Fruit fly (Drosophila melanogaster) whole organism, embryonic: ENCODE results near the gene CG31223.

Experiments used
- Adf1 ChIP-seq: fragments of 200-800 bp; sonication (Bioruptor generic); IDR thresholded peaks from 2 replicates; pipeline ENCODE4 v1.3.6; 2022; ENCODE audit warnings: missing biosample characterization, missing genetic modification characterization
- Atf-2 ChIP-seq: fragments of 200-800 bp; sonication (Bioruptor generic); optimal IDR thresholded peaks from 2 replicates; lab custom pipeline; 2016; ENCODE audit warnings: missing biosample characterization, missing genetic modification characterization
- Bdp1 ChIP-seq: fragments of 200-800 bp; sonication (Bioruptor generic); optimal IDR thresholded peaks from 3 replicates; lab custom pipeline; 2016; ENCODE audit warnings: missing biosample characterization, missing genetic modification characterization
- BtbVII ChIP-seq: fragments of 200-800 bp; sonication (Bioruptor generic); optimal IDR thresholded peaks from 3 replicates; lab custom pipeline; 2017; ENCODE audit warnings: missing biosample characterization, mild to moderate bottlenecking, missing genetic modification characterization
- Bteb2 ChIP-seq: fragments of 200-800 bp; sonication (Bioruptor generic); optimal IDR thresholded peaks from 2 replicates; lab custom pipeline; 2016; ENCODE audit warnings: missing biosample characterization, missing genetic modification characterization
- CG10267 ChIP-seq: fragments of 200-800 bp; sonication (Bioruptor generic); optimal IDR thresholded peaks from 2 replicates; lab custom pipeline; 2018; ENCODE audit warnings: missing biosample characterization, mild to moderate bottlenecking, missing genetic modification characterization, moderate library complexity
- CG11560 ChIP-seq: fragments of 200-800 bp; sonication (Bioruptor generic); IDR thresholded peaks from 3 replicates; pipeline ENCODE4 v1.3.6; 2022; ENCODE audit warnings: missing biosample characterization, missing genetic modification characterization
- CG11695 ChIP-seq: fragments of 200-800 bp; sonication (Bioruptor generic); IDR thresholded peaks from 3 replicates; pipeline ENCODE4 v1.3.6; 2022; ENCODE audit warnings: missing biosample characterization, missing genetic modification characterization
- CG12219 ChIP-seq: fragments of 200-800 bp; sonication (Bioruptor generic); optimal IDR thresholded peaks from 3 replicates; lab custom pipeline; 2018; ENCODE audit warnings: missing biosample characterization, mild to moderate bottlenecking, missing genetic modification characterization
- CG13296 ChIP-seq: fragments of 200-800 bp; sonication (Bioruptor generic); optimal IDR thresholded peaks from 3 replicates; lab custom pipeline; 2018; ENCODE audit warnings: missing biosample characterization, mild to moderate bottlenecking, missing genetic modification characterization
- CG13624 ChIP-seq: fragments of 200-800 bp; sonication (Bioruptor generic); optimal IDR thresholded peaks from 2 replicates; lab custom pipeline; 2016; ENCODE audit warnings: missing biosample characterization, missing genetic modification characterization
- CG14667 ChIP-seq: fragments of 200-800 bp; sonication (Bioruptor generic); IDR thresholded peaks from 2 replicates; pipeline ENCODE4 v1.3.6; 2022; ENCODE audit warnings: missing biosample characterization, missing genetic modification characterization
- CG15514 ChIP-seq: fragments of 200-800 bp; sonication (Bioruptor generic); optimal IDR thresholded peaks from 3 replicates; lab custom pipeline; 2017; ENCODE audit warnings: missing biosample characterization, missing genetic modification characterization, mild to moderate bottlenecking, moderate library complexity, missing genetic modification reagents
- CG17328 ChIP-seq: fragments of 200-800 bp; sonication (Bioruptor generic); IDR thresholded peaks from 2 replicates; pipeline ENCODE4 v1.3.6; 2022; ENCODE audit warnings: missing biosample characterization, missing genetic modification characterization
- CG17385 ChIP-seq: fragments of 200-800 bp; sonication (Bioruptor generic); optimal IDR thresholded peaks from 3 replicates; lab custom pipeline; 2018; ENCODE audit warnings: missing biosample characterization, mild to moderate bottlenecking, missing genetic modification characterization
- CG17912 ChIP-seq: fragments of 200-800 bp; sonication (Bioruptor generic); optimal IDR thresholded peaks from 2 replicates; lab custom pipeline; 2018; ENCODE audit warnings: missing biosample characterization, mild to moderate bottlenecking, missing genetic modification characterization
- CG18011 ChIP-seq: fragments of 200-800 bp; sonication (Bioruptor generic); optimal IDR thresholded peaks from 2 replicates; lab custom pipeline; 2017; ENCODE audit warnings: missing biosample characterization, missing genetic modification characterization, mild to moderate bottlenecking, moderate library complexity, missing genotype
- CG18262 ChIP-seq: fragments of 200-800 bp; optimal IDR thresholded peaks from 3 replicates; lab custom pipeline; 2019; ENCODE audit warnings: missing biosample characterization, mild to moderate bottlenecking, missing genetic modification characterization, moderate library complexity
- CG3163 ChIP-seq: fragments of 200-800 bp; sonication (Bioruptor generic); optimal IDR thresholded peaks from 3 replicates; lab custom pipeline; 2016; ENCODE audit warnings: missing biosample characterization, missing genetic modification characterization
- CG33557 ChIP-seq: fragments of 200-800 bp; sonication (Bioruptor generic); optimal IDR thresholded peaks from 2 replicates; lab custom pipeline; 2019; ENCODE audit warnings: missing biosample characterization, mild to moderate bottlenecking, missing genetic modification characterization, moderate library complexity
- CG4854 ChIP-seq: fragments of 200-800 bp; sonication (Bioruptor generic); optimal IDR thresholded peaks from 2 replicates; lab custom pipeline; 2016; ENCODE audit warnings: missing biosample characterization, missing genetic modification characterization, inconsistent platforms
- CG6791 ChIP-seq: fragments of 200-800 bp; sonication (Bioruptor generic); IDR thresholded peaks from 3 replicates; pipeline ENCODE4 v1.3.6; 2022; ENCODE audit warnings: missing biosample characterization, missing genetic modification characterization; ENCODE audit not compliant: partially characterized antibody
- CG7357 ChIP-seq: fragments of 200-800 bp; sonication (Bioruptor generic); IDR thresholded peaks from 3 replicates; pipeline ENCODE4 v1.3.6; 2022; ENCODE audit warnings: missing biosample characterization, missing genetic modification characterization
- CG7372 ChIP-seq: fragments of 200-800 bp; sonication (Bioruptor generic); IDR thresholded peaks from 2 replicates; pipeline ENCODE4 v1.3.6; 2022; ENCODE audit warnings: missing biosample characterization, missing genetic modification characterization
- CG9215 ChIP-seq: fragments of 200-800 bp; sonication (Bioruptor generic); IDR thresholded peaks from 2 replicates; pipeline ENCODE4 v1.3.6; 2022; ENCODE audit warnings: missing biosample characterization, missing genetic modification characterization
- Dll ChIP-seq: fragments of 200-800 bp; sonication (Bioruptor generic); IDR thresholded peaks from 4 replicates; pipeline ENCODE4 v1.3.6; 2022; ENCODE audit warnings: missing biosample characterization, missing genetic modification characterization; ENCODE audit not compliant: partially characterized antibody
- Ets97D ChIP-seq: fragments of 200-800 bp; sonication (Bioruptor generic); optimal IDR thresholded peaks from 3 replicates; lab custom pipeline; 2016; ENCODE audit warnings: missing biosample characterization, missing genetic modification characterization
- Fer1 ChIP-seq: fragments of 200-800 bp; sonication (Bioruptor generic); optimal IDR thresholded peaks from 2 replicates; lab custom pipeline; 2017; ENCODE audit warnings: missing biosample characterization, mild to moderate bottlenecking, missing genetic modification characterization
- Fer3 ChIP-seq: fragments of 200-800 bp; sonication (Bioruptor generic); optimal IDR thresholded peaks from 2 replicates; lab custom pipeline; 2018; ENCODE audit warnings: missing biosample characterization, mild to moderate bottlenecking, missing genetic modification characterization, moderate library complexity
- HLHmδ ChIP-seq: fragments of 200-800 bp; sonication (Bioruptor generic); optimal IDR thresholded peaks from 2 replicates; lab custom pipeline; 2018; ENCODE audit warnings: missing biosample characterization, mild to moderate bottlenecking, missing genetic modification characterization, moderate library complexity
- Hey ChIP-seq: fragments of 200-800 bp; sonication (Bioruptor generic); optimal IDR thresholded peaks from 3 replicates; lab custom pipeline; 2018; ENCODE audit warnings: missing biosample characterization, mild to moderate bottlenecking, missing genetic modification characterization
- Pdp1 ChIP-seq, 2 experiments: fragments of 200-800 bp; sonication (Bioruptor generic); optimal IDR thresholded peaks; 3 replicates each; lab custom pipeline; 2016; ENCODE audit warnings: missing biosample characterization in 2 of 2, missing genetic modification characterization in 2 of 2, mild to moderate bottlenecking in 1 of 2, moderate library complexity in 1 of 2
- ash1 ChIP-seq: fragments of 200-800 bp; sonication (Bioruptor generic); optimal IDR thresholded peaks from 2 replicates; lab custom pipeline; 2018; ENCODE audit warnings: missing biosample characterization, mild to moderate bottlenecking, missing genetic modification characterization
- ato ChIP-seq: fragments of 200-800 bp; sonication (Bioruptor generic); IDR thresholded peaks from 2 replicates; pipeline ENCODE4 v1.3.6; 2022; ENCODE audit warnings: missing biosample characterization, missing genetic modification characterization; ENCODE audit not compliant: partially characterized antibody
- bowl ChIP-seq: fragments of 200-800 bp; sonication (Bioruptor generic); IDR thresholded peaks from 2 replicates; pipeline ENCODE4 v1.3.6; 2022; ENCODE audit warnings: missing biosample characterization, missing genetic modification characterization
- caup ChIP-seq: fragments of 200-800 bp; sonication (Bioruptor generic); optimal IDR thresholded peaks from 3 replicates; lab custom pipeline; 2017; ENCODE audit warnings: missing biosample characterization, mild to moderate bottlenecking, missing genetic modification characterization, moderate library complexity; ENCODE audit not compliant: severe bottlenecking
- chif ChIP-seq, 2 experiments: fragments of 200-800 bp; sonication (Bioruptor generic); optimal IDR thresholded peaks; 3 replicates each; lab custom pipeline; 2016; ENCODE audit warnings: missing biosample characterization in 2 of 2, missing genetic modification characterization in 2 of 2
- dati ChIP-seq: fragments of 200-800 bp; sonication (Bioruptor generic); IDR thresholded peaks from 2 replicates; pipeline ENCODE4 v1.3.6; 2022; ENCODE audit warnings: missing biosample characterization, missing genetic modification characterization
- dm ChIP-seq: fragments of 200-800 bp; sonication (Bioruptor generic); optimal IDR thresholded peaks from 3 replicates; lab custom pipeline; 2016; ENCODE audit warnings: missing biosample characterization, missing genetic modification characterization
- fru ChIP-seq: fragments of >200 bp; optimal IDR thresholded peaks from 2 replicates; lab custom pipeline; 2017
- gsb ChIP-seq: fragments of 200-800 bp; sonication (Bioruptor generic); IDR thresholded peaks from 2 replicates; pipeline ENCODE4 v1.3.6; 2022; ENCODE audit warnings: missing biosample characterization, missing genetic modification characterization
- hkb ChIP-seq, 2 experiments: fragments of 200-800 bp in 1 of 2; fragments of >200 bp in 1 of 2; sonication (Bioruptor generic) in 1 of 2; IDR thresholded peaks in 1 of 2; optimal IDR thresholded peaks in 1 of 2; 2 replicates each; pipeline versions ENCODE4 v1.3.6 to Lab custom; 2017 to 2022; ENCODE audit warnings: missing biosample characterization in 1 of 2, missing genetic modification characterization in 1 of 2
- otp ChIP-seq: fragments of 200-800 bp; sonication (Bioruptor generic); IDR thresholded peaks from 3 replicates; pipeline ENCODE4, ENCODE4 v1.3.6; 2022; ENCODE audit warnings: missing biosample characterization, missing genetic modification characterization
- pita ChIP-seq: fragments of 200-800 bp; sonication (Bioruptor generic); optimal IDR thresholded peaks from 2 replicates; lab custom pipeline; 2017; ENCODE audit warnings: missing biosample characterization, mild to moderate bottlenecking, missing genetic modification characterization
- salm ChIP-seq: fragments of 200-800 bp; sonication (Bioruptor generic); optimal IDR thresholded peaks from 2 replicates; lab custom pipeline; 2018; ENCODE audit warnings: missing biosample characterization, mild to moderate bottlenecking, missing genetic modification characterization
- sqz ChIP-seq: fragments of 200-800 bp; sonication (Bioruptor generic); optimal IDR thresholded peaks from 3 replicates; lab custom pipeline; 2018; ENCODE audit warnings: missing biosample characterization, mild to moderate bottlenecking, missing genetic modification characterization
- sr ChIP-seq: fragments of 200-800 bp; sonication (Bioruptor generic); IDR thresholded peaks from 3 replicates; pipeline ENCODE4 v1.3.6; 2022; ENCODE audit warnings: missing biosample characterization, missing genetic modification characterization
- tna ChIP-seq: fragments of 200-800 bp; sonication (Bioruptor generic); IDR thresholded peaks from 2 replicates; pipeline ENCODE4 v1.3.6; 2022; ENCODE audit warnings: missing biosample characterization, missing genetic modification characterization; ENCODE audit not compliant: partially characterized antibody
- vfl ChIP-seq: fragments of 200-800 bp; sonication (Bioruptor generic); optimal IDR thresholded peaks from 2 replicates; lab custom pipeline; 2016; ENCODE audit warnings: missing biosample characterization, missing genetic modification characterization
- wor ChIP-seq: fragments of 200-800 bp; sonication (Bioruptor generic); IDR thresholded peaks from 2 replicates; pipeline ENCODE4 v1.3.6; 2022; ENCODE audit warnings: missing biosample characterization, missing genetic modification characterization

The CG31223 gene

dm6 chr3R:20821815-20822375, 9.0 kb upstream of the CG31223 start, which contains the start of the genes CG17271 and RpS20 (continued):
- TF ChIP-seq CG18262 (tag; lab: Kevin White, UChicago) (peak; percentile 79), sr (GFP tag; lab: Robert Waterston, UW) (0 out of 3 replicates have a peak, but pooled peaks have one; percentile 5), CG17912 (GFP tag; lab: Kevin White, UChicago) (peak; percentile 55), Pdp1 (GFP tag; optimal IDR thresholded peaks at IDR 0.05; lab: Kevin White, UChicago) (peak; percentile 91 to 95), Bdp1 (GFP tag; lab: Kevin White, UChicago) (peak; percentile 91), CG9215 (GFP tag; lab: Robert Waterston, UW) (peak; percentile 89), dati (GFP tag; lab: Robert Waterston, UW) (peak; percentile 70), CG18011 (GFP tag; lab: Kevin White, UChicago) (peak; percentile 81), sqz (GFP tag; lab: Kevin White, UChicago) (no peak), CG14667 (GFP tag; lab: Robert Waterston, UW) (peak; percentile 81), hkb (optimal IDR thresholded peaks at IDR 0.05; lab: Kevin White, UChicago) (peak; percentile 18), hkb (GFP tag; IDR thresholded peaks at IDR 0.05; lab: Robert Waterston, UW) (peak; percentile 91), CG3163 (GFP tag; lab: Kevin White, UChicago) (peak; percentile 86), vfl (GFP tag; lab: Kevin White, UChicago) (peak; percentile 91), otp (peak; percentile 92), dm (GFP tag; lab: Kevin White, UChicago) (peak; percentile 93), fru (lab: Kevin White, UChicago) (no peak), CG13296 (GFP tag; lab: Kevin White, UChicago) (peak; percentile 80), wor (GFP tag; lab: Robert Waterston, UW) (peak; percentile 69), BtbVII (GFP tag; lab: Kevin White, UChicago) (peak; percentile 76), CG6791 (GFP tag; lab: Robert Waterston, UW) (no peak), CG7357 (GFP tag; lab: Robert Waterston, UW) (peak; percentile 73), CG11695 (GFP tag; lab: Robert Waterston, UW) (peak; percentile 92), HLHmδ (GFP tag; lab: Kevin White, UChicago) (peak; percentile 7), gsb (GFP tag; lab: Robert Waterston, UW) (peak; percentile 76), tna (GFP tag; lab: Robert Waterston, UW) (no peak), Atf-2 (GFP tag; lab: Kevin White, UChicago) (peak; percentile 91), Hey (tag; lab: Kevin White, UChicago) (peak; percentile 51), CG15514 (GFP tag; lab: Kevin White, UChicago) (peak; percentile 94), CG12219 (peak; percentile 69), CG11560 (peak; percentile 78), ato (no peak), Adf1 (GFP tag; lab: Robert Waterston, UW) (peak; percentile 63), Dll (GFP tag; lab: Robert Waterston, UW) (no peak), bowl (GFP tag; lab: Robert Waterston, UW) (peak; percentile 73), Bteb2 (GFP tag; lab: Kevin White, UChicago) (peak; percentile 92), CG4854 (peak; percentile 89), CG17328 (GFP tag; lab: Robert Waterston, UW) (peak; percentile 80), caup (GFP tag; lab: Kevin White, UChicago) (peak; percentile 91), CG10267 (tag; lab: Kevin White, UChicago) (peak; percentile 88), CG7372 (peak; percentile 89), chif (GFP tag; optimal IDR thresholded peaks at IDR 0.05; lab: Kevin White, UChicago) (peak; percentile 89 to 95), CG13624 (GFP tag; lab: Kevin White, UChicago) (peak; percentile 97), Fer3 (tag; lab: Kevin White, UChicago) (peak; percentile 86), ash1 (GFP tag; lab: Kevin White, UChicago) (peak; percentile 39), CG33557 (GFP tag; lab: Kevin White, UChicago) (peak; percentile 85), CG17385 (GFP tag; lab: Kevin White, UChicago) (peak; percentile 98), salm (peak; percentile 62), Ets97D (peak; percentile 96), Fer1 (GFP tag; lab: Kevin White, UChicago) (peak; percentile 90), pita (GFP tag; lab: Kevin White, UChicago) (no peak)
